Fruit fly (Drosophila melanogaster): ENCODE measurements around the gene CG3598.

CG3598 gene

DNA sequence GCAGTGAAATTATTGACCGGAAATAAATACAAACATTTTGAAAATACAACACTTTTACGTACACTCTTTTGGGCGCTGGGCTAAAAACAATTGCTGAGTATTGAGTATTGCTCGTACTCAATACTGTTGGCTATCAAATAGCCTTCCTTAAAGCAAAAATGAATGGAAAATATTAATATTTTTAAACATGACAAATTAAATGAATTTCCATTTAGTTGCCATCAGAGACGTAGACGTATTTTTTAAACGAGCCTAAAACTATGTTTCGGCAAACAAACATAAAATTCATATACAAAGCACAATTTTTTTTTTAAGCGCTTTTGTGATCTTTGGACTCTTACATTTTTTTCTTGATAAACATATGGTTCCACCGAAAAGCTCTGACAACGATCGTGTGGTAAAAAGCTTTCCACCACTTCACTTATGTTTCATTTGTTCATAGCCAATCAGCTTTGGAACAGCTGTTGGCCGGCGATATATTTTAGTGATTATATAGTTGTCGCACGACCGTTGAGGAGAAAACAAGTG lies 10.8 kb downstream of the CG3598 start, which contains the start of gene CG3603 (continued):
- TF ChIP-seq CG9705 (GFP tag; optimal IDR thresholded peaks at IDR 0.05) (peak; percentile 42), Rel (GFP tag; optimal IDR thresholded peaks at IDR 0.05) (peak; percentile 44), Rel (tag; optimal IDR thresholded peaks at IDR 0.05) (no peak), jim (GFP tag; optimal IDR thresholded peaks at IDR 0.05) (no peak), h (GFP tag; optimal IDR thresholded peaks at IDR 0.05) (peak; percentile 29), Dif (GFP tag; optimal IDR thresholded peaks at IDR 0.05; ENCODE audit: partially characterized antibody) (no peak), Jra (GFP tag; optimal IDR thresholded peaks at IDR 0.05) (no peak), Sp1 (GFP tag; optimal IDR thresholded peaks at IDR 0.05) (peak; percentile 50), fru (GFP tag; optimal IDR thresholded peaks at IDR 0.05) (peak; percentile 31), psq (GFP tag; optimal IDR thresholded peaks at IDR 0.05) (no peak), dsf (GFP tag; optimal IDR thresholded peaks at IDR 0.05; ENCODE audit: borderline replicate concordance) (no peak), dmrt93B (GFP tag; optimal IDR thresholded peaks at IDR 0.05) (peak; percentile 49)

dm6 chrX:2949114-2949513 lies 12.3 kb downstream of the CG3598 start:
- peak; percentile 62 for TF ChIP-seq Myc (optimal IDR thresholded peaks at IDR 0.05)
- TF ChIP-seq OdsH (GFP tag; optimal IDR thresholded peaks at IDR 0.05): no peak

- peak; percentile 28 for TF ChIP-seq rgr (GFP tag; optimal IDR thresholded peaks at IDR 0.05)
- TF ChIP-seq foxo (GFP tag; optimal IDR thresholded peaks at IDR 0.05): peak in 1 of 2 experiments; percentile 48
- TF ChIP-seq Sp1 (GFP tag; optimal IDR thresholded peaks at IDR 0.05): peak; percentile 19
- TF ChIP-seq lola (GFP tag; optimal IDR thresholded peaks at IDR 0.05): no peak
- peak; percentile 30 for TF ChIP-seq psq (GFP tag; optimal IDR thresholded peaks at IDR 0.05)
- TF ChIP-seq h (GFP tag; optimal IDR thresholded peaks at IDR 0.05): peak; percentile 29
- peak; percentile 21 for TF ChIP-seq HLH106 (tag; optimal IDR thresholded peaks at IDR 0.05)
- TF ChIP-seq woc (GFP tag; optimal IDR thresholded peaks at IDR 0.05): no peak
- TF ChIP-seq fru (GFP tag; optimal IDR thresholded peaks at IDR 0.05): peak; percentile 39
- no peak for TF ChIP-seq br (GFP tag; optimal IDR thresholded peaks at IDR 0.05)
Measured at dm6 chrX:2951637-2952036, 14.8 kb downstream of the CG3598 start.

DNA sequence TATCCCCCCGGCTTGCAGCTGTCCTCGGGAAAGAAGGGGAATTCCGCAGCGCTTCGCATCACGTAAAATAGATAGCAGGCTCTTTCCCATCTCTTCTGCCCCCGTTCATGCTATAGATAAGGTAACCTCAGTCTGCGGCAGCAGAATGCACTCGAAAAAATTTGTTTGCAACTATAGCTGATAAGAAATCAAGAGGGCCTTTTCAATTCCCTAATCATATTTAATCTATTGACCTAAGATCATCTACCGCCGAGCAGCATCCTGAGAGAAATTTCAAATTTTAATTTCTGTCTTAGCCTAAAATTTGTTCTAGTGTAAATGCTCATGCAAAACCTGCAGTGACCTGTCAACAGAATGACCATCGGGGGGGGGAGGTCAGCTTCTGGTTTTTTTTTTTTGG lies 19.8 kb downstream of the CG3598 start:
- no peak for TF ChIP-seq foxo (GFP tag; optimal IDR thresholded peaks at IDR 0.05)
- no peak for TF ChIP-seq rgr (GFP tag; optimal IDR thresholded peaks at IDR 0.05)
- no peak for TF ChIP-seq Abd-B (GFP tag; optimal IDR thresholded peaks at IDR 0.05)
- no peak for TF ChIP-seq Vsx2 (GFP tag; optimal IDR thresholded peaks at IDR 0.05; ENCODE audit: partially characterized antibody)
- no peak for TF ChIP-seq psq (GFP tag; optimal IDR thresholded peaks at IDR 0.05)
- TF ChIP-seq Hr78 (GFP tag; optimal IDR thresholded peaks at IDR 0.05): no peak
- TF ChIP-seq Dfd (GFP tag; optimal IDR thresholded peaks at IDR 0.05): no peak
- TF ChIP-seq fru (GFP tag; optimal IDR thresholded peaks at IDR 0.05): peak; percentile 5

DNA sequence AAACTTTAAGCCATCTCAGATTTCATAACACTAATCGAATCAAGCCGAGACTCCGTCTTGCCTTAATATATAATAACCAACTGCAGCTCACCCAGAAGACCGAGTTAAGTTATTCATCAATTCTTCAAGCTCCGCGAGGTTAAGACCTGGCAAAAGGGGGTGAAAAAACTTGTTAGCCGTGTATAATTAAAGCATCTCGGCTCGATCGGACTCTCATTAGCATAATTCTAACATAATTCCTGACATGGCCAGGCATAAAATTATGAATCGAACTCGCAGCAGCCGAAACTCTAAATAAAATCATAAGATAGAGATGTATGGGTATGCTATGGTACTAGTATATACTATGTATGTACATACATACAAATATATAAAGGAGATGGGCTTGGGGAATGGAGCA lies 26.3 kb downstream of the CG3598 start:
- no peak for TF ChIP-seq CG32264 (GFP tag; optimal IDR thresholded peaks at IDR 0.05)

- TF ChIP-seq CG32264 (GFP tag; optimal IDR thresholded peaks at IDR 0.05) (no peak), Vsx2 (GFP tag; optimal IDR thresholded peaks at IDR 0.05; ENCODE audit: partially characterized antibody) (no peak), lola (GFP tag; optimal IDR thresholded peaks at IDR 0.05) (no peak), brk (GFP tag; optimal IDR thresholded peaks at IDR 0.05) (no peak)
Measured at dm6 chrX:2963790-2964335, 27.0 kb downstream of the CG3598 start.

dm6 chrX:2964678-2965231 lies 27.9 kb downstream of the CG3598 start:
- peak; percentile 27 for TF ChIP-seq Sp1 (GFP tag; optimal IDR thresholded peaks at IDR 0.05)
- peak; percentile 55 for TF ChIP-seq jim (GFP tag; optimal IDR thresholded peaks at IDR 0.05)
- peak; percentile 1 for TF ChIP-seq fru (GFP tag; optimal IDR thresholded peaks at IDR 0.05)
- TF ChIP-seq psq (GFP tag; optimal IDR thresholded peaks at IDR 0.05): peak; percentile 50
- peak; percentile 11 for TF ChIP-seq br (GFP tag; optimal IDR thresholded peaks at IDR 0.05)
- TF ChIP-seq h (GFP tag; optimal IDR thresholded peaks at IDR 0.05): peak; percentile 3
- TF ChIP-seq rgr (GFP tag; optimal IDR thresholded peaks at IDR 0.05): no peak
- TF ChIP-seq brk (GFP tag; optimal IDR thresholded peaks at IDR 0.05): no peak
- TF ChIP-seq Vsx2 (GFP tag; optimal IDR thresholded peaks at IDR 0.05; ENCODE audit: partially characterized antibody): peak; percentile 65

All from whole organism, wandering third instar larva.